Worm (Caenorhabditis elegans) whole organism, L2 larva: ENCODE measurements around the gene F58B4.2.
A peak's percentile ranks its signal among the peaks of the same experiment; 100 is the strongest.

Experiments used
- C34F6.9 ChIP-seq: fragments of 150-350 bp; optimal IDR thresholded peaks from 2 replicates; lab custom pipeline; 2014; ENCODE audit warnings: missing biosample characterization, missing genetic modification characterization
- F13H6.1 ChIP-seq: sonication (generic microtip); optimal IDR thresholded peaks from 2 replicates; lab custom pipeline; 2016; ENCODE audit warnings: missing genetic modification characterization, missing compliant biosample characterization
- R02D3.7 ChIP-seq: fragments of 150-350 bp; optimal IDR thresholded peaks from 2 replicates; lab custom pipeline; 2014; ENCODE audit warnings: missing biosample characterization, missing genetic modification characterization
- Y55F3AM.14 ChIP-seq: fragments of 200-800 bp; sonication (Bioruptor generic); optimal IDR thresholded peaks from 2 replicates; lab custom pipeline; 2018; ENCODE audit warnings: mild to moderate bottlenecking, missing genetic modification characterization, missing compliant biosample characterization
- ZK546.5 ChIP-seq: sonication (generic microtip); optimal IDR thresholded peaks from 2 replicates; lab custom pipeline; 2017; ENCODE audit warnings: missing biosample characterization, missing genetic modification characterization
- alr-1 ChIP-seq: fragments of 150-350 bp; optimal IDR thresholded peaks from 2 replicates; lab custom pipeline; 2014; ENCODE audit warnings: missing biosample characterization, missing genetic modification characterization
- aly-2 ChIP-seq: fragments of 150-350 bp; optimal IDR thresholded peaks from 2 replicates; lab custom pipeline; 2014; ENCODE audit warnings: missing biosample characterization, missing genetic modification characterization
- ama-1 ChIP-seq: fragments of 150-350 bp; optimal IDR thresholded peaks from 2 replicates; lab custom pipeline; 2018; ENCODE audit warnings: inconsistent platforms
- blmp-1 ChIP-seq: sonication (generic microtip); optimal IDR thresholded peaks from 2 replicates; lab custom pipeline; 2017; ENCODE audit warnings: missing genetic modification characterization, mild to moderate bottlenecking, missing compliant biosample characterization, antibody characterized with exemption, moderate library complexity; ENCODE audit not compliant: insufficient read depth
- ceh-16 ChIP-seq: fragments of 150-350 bp; optimal IDR thresholded peaks from 2 replicates; lab custom pipeline; 2014; ENCODE audit warnings: missing biosample characterization, missing genetic modification characterization
- ceh-82 ChIP-seq: fragments of 150-350 bp; optimal IDR thresholded peaks from 2 replicates; lab custom pipeline; 2014; ENCODE audit warnings: missing biosample characterization, missing genetic modification characterization
- crh-2 ChIP-seq: sonication (generic microtip); optimal IDR thresholded peaks from 2 replicates; lab custom pipeline; 2017; ENCODE audit warnings: missing biosample characterization, missing genetic modification characterization
- dmd-4 ChIP-seq: sonication (generic microtip); optimal IDR thresholded peaks from 2 replicates; lab custom pipeline; 2017; ENCODE audit warnings: missing biosample characterization, missing genetic modification characterization
- egl-27 ChIP-seq: sonication (generic microtip); optimal IDR thresholded peaks from 3 replicates; lab custom pipeline; 2017; ENCODE audit warnings: missing biosample characterization, missing genetic modification reagents, missing genetic modification characterization
- elt-1 ChIP-seq: fragments of 150-350 bp; optimal IDR thresholded peaks from 2 replicates; lab custom pipeline; 2014; ENCODE audit warnings: missing biosample characterization, missing genetic modification characterization
- elt-3 ChIP-seq: sonication (generic microtip); optimal IDR thresholded peaks from 2 replicates; lab custom pipeline; 2017; ENCODE audit warnings: missing biosample characterization, missing genetic modification characterization
- fos-1 ChIP-seq: fragments of 150-350 bp; optimal IDR thresholded peaks from 2 replicates; lab custom pipeline; 2014; ENCODE audit warnings: missing biosample characterization, missing genetic modification characterization
- gmeb-1 ChIP-seq: fragments of 150-350 bp; optimal IDR thresholded peaks from 2 replicates; lab custom pipeline; 2014; ENCODE audit warnings: missing biosample characterization, missing genetic modification characterization
- lin-11 ChIP-seq: fragments of 150-350 bp; sonication (generic microtip); optimal IDR thresholded peaks from 2 replicates; lab custom pipeline; 2014; ENCODE audit warnings: missing biosample characterization, missing genetic modification characterization, inconsistent platforms, mixed read lengths
- lin-13 ChIP-seq: fragments of 150-350 bp; optimal IDR thresholded peaks from 2 replicates; lab custom pipeline; 2014; ENCODE audit warnings: missing biosample characterization, missing genetic modification reagents, missing genetic modification characterization
- lin-39 ChIP-seq: fragments of 150-350 bp; optimal IDR thresholded peaks from 2 replicates; lab custom pipeline; 2014; ENCODE audit warnings: missing biosample characterization, missing genetic modification reagents, missing genetic modification characterization
- lsy-2 ChIP-seq, 2 experiments: fragments of 150-350 bp in 1 of 2; sonication (generic microtip) in 1 of 2; optimal IDR thresholded peaks; 2 replicates each; lab custom pipeline; 2014 to 2017; ENCODE audit warnings: missing biosample characterization in 2 of 2, missing genetic modification characterization in 2 of 2
- mab-5 ChIP-seq: fragments of 150-350 bp; optimal IDR thresholded peaks from 2 replicates; lab custom pipeline; 2014; ENCODE audit warnings: missing biosample characterization, missing genetic modification characterization
- mbf-1 ChIP-seq: sonication (generic microtip); optimal IDR thresholded peaks from 2 replicates; lab custom pipeline; 2017; ENCODE audit warnings: missing biosample characterization, missing genetic modification characterization
- mdl-1 ChIP-seq, 2 experiments: fragments of 150-350 bp in 1 of 2; sonication (generic microtip) in 1 of 2; optimal IDR thresholded peaks; 2 replicates each; lab custom pipeline; 2017; ENCODE audit warnings: missing biosample characterization in 2 of 2, missing genetic modification characterization in 2 of 2
- nhr-10 ChIP-seq: sonication (generic microtip); optimal IDR thresholded peaks from 2 replicates; lab custom pipeline; 2017; ENCODE audit warnings: missing biosample characterization, missing genetic modification characterization
- nhr-11 ChIP-seq: fragments of 150-350 bp; optimal IDR thresholded peaks from 2 replicates; lab custom pipeline; 2014; ENCODE audit warnings: missing biosample characterization, missing genetic modification characterization
- nhr-12 ChIP-seq: fragments of 150-350 bp; optimal IDR thresholded peaks from 2 replicates; lab custom pipeline; 2014; ENCODE audit warnings: missing biosample characterization, missing genetic modification characterization
- nhr-129 ChIP-seq: fragments of 150-350 bp; optimal IDR thresholded peaks from 2 replicates; lab custom pipeline; 2014; ENCODE audit warnings: missing biosample characterization, missing genetic modification characterization
- nhr-21 ChIP-seq: fragments of 150-350 bp; optimal IDR thresholded peaks from 2 replicates; lab custom pipeline; 2014; ENCODE audit warnings: missing biosample characterization, missing genetic modification characterization
- nhr-23 ChIP-seq: fragments of 150-350 bp; optimal IDR thresholded peaks from 2 replicates; lab custom pipeline; 2014; ENCODE audit warnings: missing biosample characterization, missing genetic modification reagents, missing genetic modification characterization
- nhr-25 ChIP-seq: fragments of 150-350 bp; sonication (generic microtip); optimal IDR thresholded peaks from 3 replicates; lab custom pipeline; 2014; ENCODE audit warnings: missing biosample characterization, missing genetic modification characterization
- nhr-6 ChIP-seq: fragments of 150-350 bp; optimal IDR thresholded peaks from 2 replicates; lab custom pipeline; 2014; ENCODE audit warnings: missing biosample characterization, missing genetic modification characterization
- nhr-77 ChIP-seq: fragments of 150-350 bp; optimal IDR thresholded peaks from 2 replicates; lab custom pipeline; 2014; ENCODE audit warnings: missing biosample characterization, missing genetic modification characterization
- sem-4 ChIP-seq: fragments of 150-350 bp; optimal IDR thresholded peaks from 2 replicates; lab custom pipeline; 2014; ENCODE audit warnings: missing biosample characterization, missing genetic modification reagents, missing genetic modification characterization
- skn-1 ChIP-seq: sonication (generic microtip); optimal IDR thresholded peaks from 2 replicates; lab custom pipeline; 2017; ENCODE audit warnings: missing biosample characterization, missing genetic modification characterization
- sma-3 ChIP-seq: sonication (generic microtip); optimal IDR thresholded peaks from 2 replicates; lab custom pipeline; 2016; ENCODE audit warnings: missing genetic modification reagents, missing genetic modification characterization, missing compliant biosample characterization
- sma-9 ChIP-seq, 2 experiments: fragments of 150-350 bp in 1 of 2; sonication (generic microtip) in 1 of 2; optimal IDR thresholded peaks; 2 replicates each; lab custom pipeline; 2014 to 2016; ENCODE audit warnings: missing genetic modification characterization in 2 of 2, mild to moderate bottlenecking in 1 of 2, missing biosample characterization in 1 of 2, missing compliant biosample characterization in 1 of 2, missing genetic modification reagents in 1 of 2, moderate library complexity in 1 of 2
- snpc-4 ChIP-seq: fragments of 150-350 bp; optimal IDR thresholded peaks from 2 replicates; lab custom pipeline; 2014; ENCODE audit warnings: missing biosample characterization, missing genetic modification characterization
- unc-39 ChIP-seq: fragments of 150-350 bp; optimal IDR thresholded peaks from 2 replicates; lab custom pipeline; 2014; ENCODE audit warnings: missing biosample characterization, missing genetic modification characterization
- unc-55 ChIP-seq: fragments of 150-350 bp; sonication (generic microtip); optimal IDR thresholded peaks from 3 replicates; lab custom pipeline; 2014; ENCODE audit warnings: missing biosample characterization, missing genetic modification reagents, missing genetic modification characterization
- unc-62 ChIP-seq: fragments of 150-350 bp; optimal IDR thresholded peaks from 2 replicates; lab custom pipeline; 2014; ENCODE audit warnings: missing biosample characterization, missing genetic modification reagents, missing genetic modification characterization
- zag-1 ChIP-seq: fragments of 150-350 bp; optimal IDR thresholded peaks from 2 replicates; lab custom pipeline; 2014; ENCODE audit warnings: missing biosample characterization, missing genetic modification characterization
- ztf-1 ChIP-seq: fragments of 200-800 bp; sonication (Bioruptor generic); conservative IDR thresholded peaks from 2 replicates; pipeline ENCODE4 v1.3.6; 2022; ENCODE audit warnings: missing genetic modification characterization, missing compliant biosample characterization
- ztf-11 ChIP-seq: sonication (generic microtip); optimal IDR thresholded peaks from 2 replicates; lab custom pipeline; 2017; ENCODE audit warnings: missing biosample characterization, missing genetic modification characterization
- ztf-4 ChIP-seq: fragments of 150-350 bp; optimal IDR thresholded peaks from 2 replicates; lab custom pipeline; 2014; ENCODE audit warnings: missing biosample characterization, missing genetic modification characterization

Gene F58B4.2

DNA sequence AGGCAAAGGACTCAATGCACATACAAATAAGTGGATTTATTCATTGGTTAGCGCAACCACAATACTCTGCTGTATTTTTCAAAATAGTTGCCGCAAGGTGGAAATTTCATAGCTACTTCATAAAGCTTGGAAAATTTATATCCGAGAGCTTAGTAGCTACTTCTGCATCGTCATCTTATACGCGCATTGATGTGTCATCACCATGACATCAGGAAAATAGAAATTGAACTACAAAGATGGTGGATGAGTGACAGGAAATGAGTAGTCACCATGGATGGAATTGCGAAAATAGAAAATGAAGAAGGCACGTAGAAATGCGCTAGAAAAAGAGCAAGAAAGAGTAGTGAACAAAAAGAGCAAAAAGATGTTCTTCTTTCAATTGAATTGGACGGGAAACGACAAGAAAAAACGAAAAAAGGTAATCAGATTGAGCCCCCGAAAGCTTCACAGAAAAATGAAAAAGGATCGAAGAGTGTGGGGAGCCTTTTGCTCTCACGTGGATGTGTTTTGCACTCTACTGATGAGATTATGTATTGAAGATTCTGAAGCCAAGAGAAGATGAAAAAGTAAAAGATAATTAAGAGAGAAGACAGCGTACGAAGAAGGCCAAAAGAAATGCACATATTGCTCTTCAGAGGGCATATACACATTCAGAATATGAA lies 43.2 kb downstream of the F58B4.2 start (continued):
- TF ChIP-seq C34F6.9 (no peak), ceh-16 (no peak), nhr-11 (tag; lab: Kevin White, UChicago) (no peak), sma-3 (GFP tag; lab: Kevin White, UChicago) (no peak), zag-1 (tag; lab: Kevin White, UChicago) (peak; percentile 10), aly-2 (tag; lab: Kevin White, UChicago) (no peak), nhr-23 (tag; lab: Kevin White, UChicago) (no peak), nhr-6 (no peak), nhr-25 (no peak), egl-27 (tag; lab: Kevin White, UChicago) (no peak), unc-39 (no peak), lsy-2 (tag; optimal IDR thresholded peaks at IDR 0.05; lab: Kevin White, UChicago) (peak in 1 of 2 experiments; percentile 7), elt-1 (no peak), mdl-1 (tag; optimal IDR thresholded peaks at IDR 0.05; lab: Kevin White, UChicago) (peak in 1 of 2 experiments; percentile 51), nhr-12 (tag; lab: Kevin White, UChicago) (no peak), sma-9 (GFP tag; optimal IDR thresholded peaks at IDR 0.05; lab: Kevin White, UChicago) (peak; percentile 52), sma-9 (tag; optimal IDR thresholded peaks at IDR 0.05; lab: Kevin White, UChicago) (no peak), lin-39 (tag; lab: Kevin White, UChicago) (no peak)

DNA sequence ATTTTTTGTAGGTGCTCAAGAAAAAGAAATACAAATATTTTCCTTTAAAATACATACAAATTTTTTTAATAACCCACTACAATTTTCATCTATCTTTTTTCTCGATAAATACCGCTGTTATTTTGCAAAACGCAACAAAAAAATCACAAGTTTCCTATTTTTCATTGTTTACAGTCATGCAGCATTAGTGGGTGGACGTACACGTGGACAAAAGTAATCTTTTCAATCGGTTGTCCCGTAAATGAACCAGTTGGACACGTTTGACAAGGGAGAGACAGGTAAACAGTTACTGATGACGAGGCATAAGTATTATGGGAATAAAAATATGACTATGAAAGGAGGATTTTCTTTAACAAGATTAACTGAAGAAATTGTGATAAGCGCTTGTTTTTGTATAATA lies 45.1 kb downstream of the F58B4.2 start:
- TF ChIP-seq nhr-129 (peak; percentile 20), C34F6.9 (no peak)

DNA sequence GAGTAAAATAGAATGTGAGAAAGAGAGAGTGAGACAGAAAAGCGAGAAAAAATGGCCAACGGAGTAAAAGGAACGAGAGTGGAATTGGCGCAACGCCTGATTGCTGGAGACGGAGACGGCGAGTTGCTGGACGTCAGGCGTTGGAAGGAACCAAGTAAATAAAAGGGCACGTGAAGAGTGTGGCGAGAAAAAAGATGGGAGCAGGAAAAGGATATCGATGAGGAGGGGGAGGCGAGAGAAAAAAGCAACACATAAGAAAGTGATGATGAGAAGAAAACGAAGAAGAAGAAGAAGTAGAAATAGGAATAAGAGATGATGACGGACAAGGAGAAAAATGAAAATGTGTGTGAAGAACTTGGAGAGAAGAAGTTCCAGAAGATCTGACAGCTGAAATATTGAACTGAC lies 46.8 kb downstream of the F58B4.2 start:
- TF ChIP-seq ceh-16 (no peak), elt-1 (no peak), fos-1 (tag; lab: Kevin White, UChicago) (peak; percentile 86), nhr-129 (peak; percentile 93), lsy-2 (tag; optimal IDR thresholded peaks at IDR 0.05; lab: Kevin White, UChicago) (peak; percentile 56 to 83), alr-1 (no peak), ztf-4 (tag; lab: Kevin White, UChicago) (peak; percentile 50), skn-1 (tag; lab: Kevin White, UChicago) (no peak), nhr-23 (tag; lab: Kevin White, UChicago) (no peak), lin-39 (tag; lab: Kevin White, UChicago) (no peak), crh-2 (tag; lab: Kevin White, UChicago) (peak; percentile 92), elt-3 (tag; lab: Kevin White, UChicago) (no peak), ZK546.5 (tag; lab: Kevin White, UChicago) (no peak), sma-3 (GFP tag; lab: Kevin White, UChicago) (peak; percentile 48), mab-5 (tag; lab: Kevin White, UChicago) (peak; percentile 12), F13H6.1 (tag; lab: Kevin White, UChicago) (peak; percentile 95), ztf-11 (tag; lab: Kevin White, UChicago) (no peak), lin-11 (tag; lab: Kevin White, UChicago) (peak; percentile 61), aly-2 (tag; lab: Kevin White, UChicago) (no peak), unc-55 (GFP tag; lab: Kevin White, UChicago) (peak; percentile 83), ztf-1 (GFP tag; lab: Robert Waterston, UW) (no peak), R02D3.7 (no peak), Y55F3AM.14 (GFP tag; lab: Kevin White, UChicago) (peak; percentile 99), blmp-1 (tag; lab: Kevin White, UChicago) (peak; percentile 76), dmd-4 (tag; lab: Kevin White, UChicago) (no peak), nhr-10 (tag; lab: Kevin White, UChicago) (no peak), snpc-4 (tag; lab: Kevin White, UChicago) (peak; percentile 50), gmeb-1 (tag; lab: Kevin White, UChicago) (peak; percentile 57), zag-1 (tag; lab: Kevin White, UChicago) (peak; percentile 88), unc-62 (GFP tag; lab: Kevin White, UChicago) (no peak), nhr-25 (peak; percentile 50), mdl-1 (tag; optimal IDR thresholded peaks at IDR 0.05; lab: Kevin White, UChicago) (peak; percentile 91 to 96), unc-39 (no peak), C34F6.9 (peak; percentile 86), ama-1 (lab: Kevin White, UChicago) (no peak), nhr-12 (tag; lab: Kevin White, UChicago) (no peak), egl-27 (tag; lab: Kevin White, UChicago) (peak; percentile 92), nhr-77 (tag; lab: Kevin White, UChicago) (no peak), ceh-82 (tag; lab: Kevin White, UChicago) (no peak), sma-9 (GFP tag; optimal IDR thresholded peaks at IDR 0.05; lab: Kevin White, UChicago) (peak; percentile 89), sma-9 (tag; optimal IDR thresholded peaks at IDR 0.05; lab: Kevin White, UChicago) (no peak), mbf-1 (tag; lab: Kevin White, UChicago) (no peak), sem-4 (peak; percentile 86), nhr-21 (tag; lab: Kevin White, UChicago) (peak; percentile 83), nhr-11 (tag; lab: Kevin White, UChicago) (peak; percentile 46), lin-13 (GFP tag; lab: Kevin White, UChicago) (peak; percentile 66), nhr-6 (peak; percentile 68)
